Fruit fly (Drosophila melanogaster): ENCODE results near the gene Cad86C.

The Cad86C gene

DNA sequence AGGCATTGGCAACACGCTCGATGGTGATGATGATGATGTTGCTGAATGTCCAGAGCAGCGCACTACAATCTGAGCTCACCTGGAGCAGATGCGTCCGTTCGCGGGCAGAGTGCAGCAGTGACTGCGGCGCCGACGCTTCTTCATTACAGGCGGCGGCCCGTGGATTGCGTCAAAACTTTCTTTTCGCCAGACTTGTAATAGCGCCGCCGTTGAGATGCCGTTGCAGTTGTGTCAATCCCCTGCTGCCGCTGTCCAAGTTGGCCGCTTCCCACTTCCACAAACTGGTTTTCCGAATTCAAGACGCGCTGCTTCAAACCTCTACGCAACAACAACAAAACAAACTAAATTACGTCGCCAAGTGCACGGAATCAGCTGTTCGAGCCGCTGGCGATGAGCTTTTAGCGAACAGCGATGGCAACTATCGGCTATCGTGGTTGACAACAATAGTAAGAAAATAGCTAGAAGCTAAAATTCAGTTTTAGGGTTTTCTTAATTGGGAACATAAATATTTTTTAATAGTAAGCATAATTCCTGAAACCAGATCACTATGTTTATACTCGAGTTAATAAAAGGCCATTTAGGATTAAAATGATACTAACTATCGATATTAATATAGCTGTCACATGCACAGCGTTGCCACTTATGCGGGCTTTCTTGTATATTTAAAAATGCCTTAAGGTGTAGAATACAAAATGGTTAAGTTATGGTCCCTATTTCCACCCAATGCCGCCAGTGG is 55.1 kb downstream of the Cad86C start, which contains the start of gene Tpc1 (continued):
- TF ChIP-seq dmrt11E (tag; optimal IDR thresholded peaks at IDR 0.05) = peak; percentile 30
- TF ChIP-seq HLHmδ (GFP tag; optimal IDR thresholded peaks at IDR 0.05) = peak; percentile 36
- no peak for TF ChIP-seq hth (optimal IDR thresholded peaks at IDR 0.05)
- no peak for TF ChIP-seq so (GFP tag; IDR thresholded peaks at IDR 0.05)
- TF ChIP-seq tll (GFP tag; optimal IDR thresholded peaks at IDR 0.05) = peak in 1 of 2 experiments; percentile 1
- no peak for TF ChIP-seq CG9817 (tag; optimal IDR thresholded peaks at IDR 0.05)
- peak; percentile 73 for TF ChIP-seq Bgb (GFP tag; IDR thresholded peaks at IDR 0.05; ENCODE audit: partially characterized antibody)
- TF ChIP-seq CG12744 (GFP tag; optimal IDR thresholded peaks at IDR 0.05) = peak; percentile 3

DNA sequence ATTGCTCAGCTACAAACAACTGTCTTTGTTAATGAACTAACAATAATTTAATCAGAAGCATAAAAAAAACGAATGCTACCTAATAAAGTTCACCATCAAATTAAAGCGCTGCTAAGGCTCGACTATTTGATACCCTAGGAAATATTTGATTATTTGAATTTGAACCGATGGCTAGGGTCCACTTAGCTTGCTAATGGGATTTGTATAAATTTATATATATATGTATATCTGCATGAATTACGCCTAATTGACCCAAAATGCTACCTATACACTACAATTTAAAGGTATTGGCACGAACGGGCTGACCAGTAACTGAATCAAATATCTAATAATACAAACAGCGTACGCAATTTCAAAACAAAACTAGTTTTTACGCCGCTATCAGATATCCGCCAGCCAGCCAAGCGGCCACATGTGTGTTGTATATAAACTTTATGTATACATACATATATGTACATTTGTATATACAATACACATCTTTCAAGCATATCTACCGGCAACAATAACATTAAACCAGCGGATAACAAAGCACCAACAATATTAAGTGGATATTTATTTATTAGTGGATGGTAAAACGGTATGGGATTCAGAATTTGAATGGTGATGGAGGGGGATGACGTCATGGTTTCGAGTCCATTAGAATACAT is 57.3 kb downstream of the Cad86C start:
- TF ChIP-seq CG12391 (tag; optimal IDR thresholded peaks at IDR 0.05) (peak; percentile 60), lilli (GFP tag; optimal IDR thresholded peaks at IDR 0.05) (peak; percentile 53), CG11247 (GFP tag; IDR thresholded peaks at IDR 0.05) (peak; percentile 79), usp (GFP tag; optimal IDR thresholded peaks at IDR 0.05) (no peak), hb (GFP tag; IDR thresholded peaks at IDR 0.05; ENCODE audit: partially characterized antibody) (no peak), org-1 (GFP tag; optimal IDR thresholded peaks at IDR 0.05) (peak; percentile 14), B-H2 (GFP tag; optimal IDR thresholded peaks at IDR 0.05) (no peak), CG16863 (GFP tag; optimal IDR thresholded peaks at IDR 0.05) (no peak), CG3838 (GFP tag; optimal IDR thresholded peaks at IDR 0.05) (no peak), CG8281 (tag; optimal IDR thresholded peaks at IDR 0.05) (peak; percentile 54), CG7786 (GFP tag; optimal IDR thresholded peaks at IDR 0.05) (no peak), CG1832 (GFP tag; optimal IDR thresholded peaks at IDR 0.05) (no peak), pnt (GFP tag; optimal IDR thresholded peaks at IDR 0.05) (peak; percentile 13), BtbVII (GFP tag; optimal IDR thresholded peaks at IDR 0.05) (peak; percentile 73), chm (GFP tag; IDR thresholded peaks at IDR 0.05) (peak; percentile 53; the same call in 1 of the 2 replicates), H2.0 (GFP tag; IDR thresholded peaks at IDR 0.05) (peak; percentile 70), Ptx1 (GFP tag; IDR thresholded peaks at IDR 0.05) (peak; percentile 89), CG8765 (GFP tag; IDR thresholded peaks at IDR 0.05) (no peak), CG8388 (GFP tag; optimal IDR thresholded peaks at IDR 0.05) (peak; percentile 34), tna (GFP tag; IDR thresholded peaks at IDR 0.05; ENCODE audit: partially characterized antibody) (no peak), gfzf (GFP tag; optimal IDR thresholded peaks at IDR 0.05) (no peak), Nf-YC (tag; optimal IDR thresholded peaks at IDR 0.05) (peak; percentile 49), CG2199 (GFP tag; IDR thresholded peaks at IDR 0.05) (no peak), tin (GFP tag; optimal IDR thresholded peaks at IDR 0.05) (peak; percentile 18), CG8478 (optimal IDR thresholded peaks at IDR 0.05) (no peak), bab2 (GFP tag; optimal IDR thresholded peaks at IDR 0.05) (peak; percentile 19), CG5245 (GFP tag; optimal IDR thresholded peaks at IDR 0.05) (peak; percentile 42), CG13624 (GFP tag; optimal IDR thresholded peaks at IDR 0.05) (peak; percentile 34), CG7556 (GFP tag; optimal IDR thresholded peaks at IDR 0.05) (peak; percentile 60), tll (GFP tag; optimal IDR thresholded peaks at IDR 0.05) (no peak), kni (GFP tag; optimal IDR thresholded peaks at IDR 0.05) (peak; percentile 26), kah (GFP tag; optimal IDR thresholded peaks at IDR 0.05) (peak; percentile 37), Chrac-16 (GFP tag; optimal IDR thresholded peaks at IDR 0.05) (no peak), so (GFP tag; IDR thresholded peaks at IDR 0.05) (peak; percentile 60; the same call in 1 of the 3 replicates), croc (GFP tag; conservative IDR thresholded peaks at IDR 0.05) (no peak; the same call in 2 of the 3 replicates), gt (GFP tag; IDR thresholded peaks at IDR 0.05) (no peak), lbe (GFP tag; optimal IDR thresholded peaks at IDR 0.05) (no peak), scrt (GFP tag; optimal IDR thresholded peaks at IDR 0.05) (peak; percentile 53), unc-4 (GFP tag; IDR thresholded peaks at IDR 0.05; ENCODE audit: partially characterized antibody) (no peak), zfh2 (GFP tag; optimal IDR thresholded peaks at IDR 0.05) (peak; percentile 7), mam (GFP tag; optimal IDR thresholded peaks at IDR 0.05) (peak; percentile 48)
